Worm (Caenorhabditis elegans) whole organism, late embryonic: ENCODE results near the gene W01A11.1.
A peak's percentile ranks its signal among the peaks of the same experiment; 100 is the strongest.

Source experiments
- C08G9.2 ChIP-seq: sonication (generic microtip); optimal IDR thresholded peaks from 2 replicates; lab custom pipeline; 2016; ENCODE audit warnings: mild to moderate bottlenecking, missing genetic modification characterization, moderate library complexity, missing compliant biosample characterization
- C38D4.7 ChIP-seq: fragments of 200-800 bp; sonication (Bioruptor generic); optimal IDR thresholded peaks from 2 replicates; lab custom pipeline; 2018; ENCODE audit warnings: mild to moderate bottlenecking, missing genetic modification characterization, moderate library complexity, missing compliant biosample characterization
- F13H6.1 ChIP-seq: sonication (generic microtip); optimal IDR thresholded peaks from 2 replicates; lab custom pipeline; 2016; ENCODE audit warnings: missing genetic modification characterization, missing compliant biosample characterization
- T23F11.4 ChIP-seq: fragments of 200-800 bp; sonication (Bioruptor generic); optimal IDR thresholded peaks from 2 replicates; lab custom pipeline; 2018; ENCODE audit warnings: mild to moderate bottlenecking, missing genetic modification characterization, missing compliant biosample characterization
- ahr-1 ChIP-seq: sonication (generic microtip); optimal IDR thresholded peaks from 2 replicates; lab custom pipeline; 2016; ENCODE audit warnings: missing genetic modification characterization, missing compliant biosample characterization
- ceh-2 ChIP-seq: sonication (generic microtip); optimal IDR thresholded peaks from 2 replicates; lab custom pipeline; 2016; ENCODE audit warnings: missing genotype, missing genetic modification characterization, missing compliant biosample characterization
- ceh-24 ChIP-seq: sonication (generic microtip); optimal IDR thresholded peaks from 2 replicates; lab custom pipeline; 2016; ENCODE audit warnings: mild to moderate bottlenecking, missing genetic modification characterization, missing compliant biosample characterization
- ceh-30 ChIP-seq: fragments of 150-350 bp; optimal IDR thresholded peaks from 2 replicates; lab custom pipeline; 2014; ENCODE audit warnings: missing biosample characterization, missing genetic modification characterization
- ceh-34 ChIP-seq: sonication (generic microtip); optimal IDR thresholded peaks from 2 replicates; lab custom pipeline; 2016; ENCODE audit warnings: mild to moderate bottlenecking, missing genetic modification characterization, missing compliant biosample characterization
- ceh-45 ChIP-seq: fragments of 200-800 bp; sonication (Bioruptor generic); IDR thresholded peaks from 2 replicates; pipeline ENCODE4 v1.3.6; 2022; ENCODE audit warnings: missing genetic modification reagents, missing genetic modification characterization, missing compliant biosample characterization
- ceh-6 ChIP-seq: fragments of 200-800 bp; sonication (Bioruptor generic); optimal IDR thresholded peaks from 2 replicates; lab custom pipeline; 2018; ENCODE audit warnings: mild to moderate bottlenecking, missing genetic modification characterization, missing compliant biosample characterization
- ceh-9 ChIP-seq: sonication (generic microtip); optimal IDR thresholded peaks from 2 replicates; lab custom pipeline; 2016; ENCODE audit warnings: mild to moderate bottlenecking, missing genetic modification characterization, inconsistent platforms, missing compliant biosample characterization
- che-1 ChIP-seq: sonication (generic microtip); optimal IDR thresholded peaks from 2 replicates; lab custom pipeline; 2016; ENCODE audit warnings: mild to moderate bottlenecking, missing genetic modification characterization, missing compliant biosample characterization
- dmd-4 ChIP-seq: sonication (generic microtip); optimal IDR thresholded peaks from 2 replicates; lab custom pipeline; 2016; ENCODE audit warnings: borderline replicate concordance, missing genetic modification characterization, missing compliant biosample characterization
- elt-2 ChIP-seq: sonication (generic microtip); optimal IDR thresholded peaks from 2 replicates; lab custom pipeline; 2016; ENCODE audit warnings: missing genetic modification reagents, missing genetic modification characterization, missing compliant biosample characterization
- elt-4 ChIP-seq: sonication (generic microtip); optimal IDR thresholded peaks from 2 replicates; lab custom pipeline; 2016; ENCODE audit warnings: missing genetic modification characterization, missing compliant biosample characterization
- fkh-10 ChIP-seq: fragments of 150-350 bp; optimal IDR thresholded peaks from 2 replicates; lab custom pipeline; 2014; ENCODE audit warnings: missing biosample characterization, missing genetic modification reagents, missing genetic modification characterization
- hlh-13 ChIP-seq: fragments of 200-800 bp; sonication (Bioruptor generic); optimal IDR thresholded peaks from 2 replicates; lab custom pipeline; 2018; ENCODE audit warnings: mild to moderate bottlenecking, missing genetic modification characterization, missing compliant biosample characterization
- hlh-15 ChIP-seq: sonication (generic microtip); optimal IDR thresholded peaks from 2 replicates; lab custom pipeline; 2016; ENCODE audit warnings: missing genetic modification characterization, missing compliant biosample characterization
- lim-6 ChIP-seq: sonication (generic microtip); optimal IDR thresholded peaks from 2 replicates; lab custom pipeline; 2016; ENCODE audit warnings: missing genetic modification characterization, missing compliant biosample characterization
- nfya-1 ChIP-seq: sonication (generic microtip); optimal IDR thresholded peaks from 2 replicates; lab custom pipeline; 2017; ENCODE audit warnings: missing genetic modification characterization, mild to moderate bottlenecking, missing compliant biosample characterization, antibody characterized with exemption, moderate library complexity
- nhr-232 ChIP-seq: sonication (generic microtip); optimal IDR thresholded peaks from 2 replicates; lab custom pipeline; 2016; ENCODE audit warnings: missing genetic modification characterization, missing compliant biosample characterization
- odd-2 ChIP-seq: sonication (generic microtip); optimal IDR thresholded peaks from 2 replicates; lab custom pipeline; 2017; ENCODE audit warnings: antibody characterized with exemption, mild to moderate bottlenecking, missing genetic modification characterization, missing compliant biosample characterization
- pag-3 ChIP-seq: sonication (generic microtip); optimal IDR thresholded peaks from 2 replicates; lab custom pipeline; 2016; ENCODE audit warnings: missing compliant biosample characterization, missing genetic modification characterization, borderline replicate concordance
- pat-9 ChIP-seq: fragments of 200-800 bp; sonication (Bioruptor generic); optimal IDR thresholded peaks from 2 replicates; lab custom pipeline; 2018; ENCODE audit warnings: mild to moderate bottlenecking, missing genetic modification characterization, moderate library complexity, missing compliant biosample characterization
- pax-1 ChIP-seq: fragments of 150-350 bp; optimal IDR thresholded peaks from 2 replicates; lab custom pipeline; 2014; ENCODE audit warnings: missing biosample characterization, missing genetic modification characterization
- pha-2 ChIP-seq: sonication (generic microtip); optimal IDR thresholded peaks from 2 replicates; lab custom pipeline; 2017; ENCODE audit warnings: mild to moderate bottlenecking, missing genetic modification characterization, missing compliant biosample characterization
- pha-4 ChIP-seq: fragments of 150-350 bp; optimal IDR thresholded peaks from 2 replicates; lab custom pipeline; 2018; ENCODE audit warnings: missing biosample characterization, missing genetic modification reagents, missing genetic modification characterization
- sdc-2 ChIP-seq: sonication (generic microtip); optimal IDR thresholded peaks from 2 replicates; lab custom pipeline; 2016; ENCODE audit warnings: missing genotype, missing genetic modification characterization, missing compliant biosample characterization
- sox-4 ChIP-seq: sonication (generic microtip); optimal IDR thresholded peaks from 2 replicates; lab custom pipeline; 2017; ENCODE audit warnings: mild to moderate bottlenecking, missing genetic modification characterization, inconsistent platforms, missing compliant biosample characterization
- syd-9 ChIP-seq: sonication (generic microtip); optimal IDR thresholded peaks from 2 replicates; lab custom pipeline; 2016; ENCODE audit warnings: mild to moderate bottlenecking, missing genetic modification characterization, moderate library complexity, missing compliant biosample characterization
- tbx-7 ChIP-seq: sonication (generic microtip); optimal IDR thresholded peaks from 2 replicates; lab custom pipeline; 2016; ENCODE audit warnings: missing genotype, missing genetic modification characterization, missing compliant biosample characterization
- unc-42 ChIP-seq: sonication (generic microtip); optimal IDR thresholded peaks from 2 replicates; lab custom pipeline; 2016; ENCODE audit warnings: missing genotype, missing genetic modification characterization, missing compliant biosample characterization
- unc-55 ChIP-seq: sonication (generic microtip); optimal IDR thresholded peaks from 2 replicates; lab custom pipeline; 2017; ENCODE audit warnings: missing biosample characterization, missing genetic modification reagents, missing genetic modification characterization

The W01A11.1 gene

ce11 chrV:6510622-6511021 lies 11.6 kb downstream of the W01A11.1 start:
- TF ChIP-seq che-1, result no peak
- TF ChIP-seq pat-9 (tag; lab: Kevin White, UChicago), result no peak
- TF ChIP-seq pha-4 (tag; lab: Kevin White, UChicago), result no peak
- TF ChIP-seq pag-3 (tag; lab: Kevin White, UChicago), result no peak
- TF ChIP-seq, all 69 proteins: peak for 0

ce11 chrV:6511121-6511520 lies 12.1 kb downstream of the W01A11.1 start, which contains the start of gene ubh-1:
ubh-1 (minus strand) TSS chrV:6511409.
- TF ChIP-seq sdc-2 (tag; lab: Kevin White, UChicago) (no peak), ahr-1 (no peak), F13H6.1 (tag; lab: Kevin White, UChicago) (no peak), fkh-10 (GFP tag; lab: Kevin White, UChicago) (no peak), ceh-30 (tag; lab: Kevin White, UChicago) (no peak), hlh-13 (GFP tag; lab: Kevin White, UChicago) (no peak), pha-4 (tag; lab: Kevin White, UChicago) (no peak), ceh-24 (tag; lab: Kevin White, UChicago) (no peak), nhr-232 (tag; lab: Kevin White, UChicago) (no peak), dmd-4 (tag; lab: Kevin White, UChicago) (no peak)

- TF ChIP-seq tbx-7 (tag; lab: Kevin White, UChicago), result no peak
- TF ChIP-seq elt-2 (tag; lab: Kevin White, UChicago), result no peak
- no peak for TF ChIP-seq pax-1
- TF ChIP-seq syd-9 (tag; lab: Kevin White, UChicago), result no peak
- TF ChIP-seq hlh-15, result no peak
- TF ChIP-seq T23F11.4 (GFP tag; lab: Kevin White, UChicago), result no peak
- no peak for TF ChIP-seq unc-55 (GFP tag; lab: Kevin White, UChicago)
- TF ChIP-seq ceh-34, result no peak
- no peak for TF ChIP-seq pat-9 (tag; lab: Kevin White, UChicago)
- no peak for TF ChIP-seq unc-42 (tag; lab: Kevin White, UChicago)
These were observed 14.3 kb downstream of the W01A11.1 start for ce11 chrV:6513356-6513755.

- TF ChIP-seq lim-6 (tag; lab: Kevin White, UChicago) (no peak), C08G9.2 (tag; lab: Kevin White, UChicago) (no peak), elt-4 (tag; lab: Kevin White, UChicago) (no peak), che-1 (no peak), odd-2 (tag; lab: Kevin White, UChicago) (no peak), nfya-1 (tag; lab: Kevin White, UChicago) (no peak), pat-9 (tag; lab: Kevin White, UChicago) (no peak), F13H6.1 (tag; lab: Kevin White, UChicago) (no peak), pha-2 (no peak), pha-4 (tag; lab: Kevin White, UChicago) (no peak), pax-1 (no peak), sox-4 (tag; lab: Kevin White, UChicago) (no peak), ceh-6 (GFP tag; lab: Kevin White, UChicago) (no peak), ceh-9 (tag; lab: Kevin White, UChicago) (no peak), T23F11.4 (GFP tag; lab: Kevin White, UChicago) (no peak)
- TF ChIP-seq, all 69 proteins: peak for 0
These were observed 14.9 kb downstream of the W01A11.1 start for ce11 chrV:6513786-6514430.

- TF ChIP-seq nfya-1 (tag; lab: Kevin White, UChicago), result no peak
- TF ChIP-seq syd-9 (tag; lab: Kevin White, UChicago), result no peak
- no peak for TF ChIP-seq ceh-2
- TF ChIP-seq C38D4.7, result no peak
- TF ChIP-seq ceh-6 (GFP tag; lab: Kevin White, UChicago), result no peak
- TF ChIP-seq C08G9.2 (tag; lab: Kevin White, UChicago), result no peak
- TF ChIP-seq ceh-45 (GFP tag; lab: Robert Waterston, UW), result 0 out of 2 replicates have a peak, but pooled peaks have one; percentile 40
- no peak for TF ChIP-seq T23F11.4 (GFP tag; lab: Kevin White, UChicago)
These were observed 15.9 kb downstream of the W01A11.1 start, which contains the start of gene dpy-11 for ce11 chrV:6514887-6515324. dpy-11 (minus strand) TSS chrV:6515240.
